Worm (Caenorhabditis elegans) whole organism, young adult: ENCODE results near the gene K09E4.4.
A peak's percentile ranks its signal among the peaks of the same experiment; 100 is the strongest.

Source experiments
- C17E4.6 ChIP-seq: fragments of 200-800 bp; sonication (Bioruptor generic); IDR thresholded peaks from 2 replicates; pipeline ENCODE4 v1.3.6; 2022; ENCODE audit warnings: missing genetic modification reagents, missing genetic modification characterization, missing compliant biosample characterization
- D2030.7 ChIP-seq: fragments of 200-800 bp; sonication (Bioruptor generic); IDR thresholded peaks from 2 replicates; pipeline ENCODE4 v1.3.6; 2022; ENCODE audit warnings: missing genetic modification reagents, missing genetic modification characterization, missing compliant biosample characterization
- F22D6.2 ChIP-seq: sonication (generic microtip); optimal IDR thresholded peaks from 2 replicates; lab custom pipeline; 2016; ENCODE audit warnings: mild to moderate bottlenecking, missing genetic modification characterization, missing compliant biosample characterization
- F23B12.7 ChIP-seq: sonication (generic microtip); optimal IDR thresholded peaks from 2 replicates; lab custom pipeline; 2017; ENCODE audit warnings: missing genetic modification characterization, mild to moderate bottlenecking, missing compliant biosample characterization, antibody characterized with exemption, moderate library complexity; ENCODE audit not compliant: insufficient read depth
- F33H1.4 ChIP-seq: fragments of 200-800 bp; sonication (Bioruptor generic); IDR thresholded peaks from 2 replicates; pipeline ENCODE4 v1.3.6; 2022; ENCODE audit warnings: missing genetic modification reagents, missing genetic modification characterization, missing compliant biosample characterization
- F37B4.10 ChIP-seq: fragments of 200-800 bp; sonication (Bioruptor generic); IDR thresholded peaks from 2 replicates; pipeline ENCODE4 v1.3.6; 2022; ENCODE audit warnings: missing genetic modification characterization, missing compliant biosample characterization
- F52B5.7 ChIP-seq: sonication (generic microtip); optimal IDR thresholded peaks from 2 replicates; lab custom pipeline; 2016; ENCODE audit warnings: mild to moderate bottlenecking, missing genetic modification characterization, missing compliant biosample characterization
- F57C9.4 ChIP-seq: sonication (generic microtip); optimal IDR thresholded peaks from 2 replicates; lab custom pipeline; 2017; ENCODE audit warnings: mild to moderate bottlenecking, missing genetic modification characterization, missing compliant biosample characterization
- K11D2.4 ChIP-seq: fragments of 200-800 bp; sonication (Bioruptor generic); IDR thresholded peaks from 2 replicates; pipeline ENCODE4 v1.3.6; 2022; ENCODE audit warnings: missing genetic modification reagents, missing genetic modification characterization, missing compliant biosample characterization
- K12H6.12 ChIP-seq: fragments of 200-800 bp; sonication (Bioruptor generic); optimal IDR thresholded peaks from 2 replicates; lab custom pipeline; 2018; ENCODE audit warnings: mild to moderate bottlenecking, missing genetic modification characterization, missing compliant biosample characterization
- Y53F4B.3 ChIP-seq: fragments of 200-800 bp; sonication (Bioruptor generic); IDR thresholded peaks from 2 replicates; pipeline ENCODE4 v1.3.6; 2022; ENCODE audit warnings: missing genetic modification reagents, missing genetic modification characterization, missing compliant biosample characterization
- Y56A3A.18 ChIP-seq: fragments of 200-800 bp; sonication (Bioruptor generic); IDR thresholded peaks from 2 replicates; pipeline ENCODE4 v1.3.6; 2022; ENCODE audit warnings: missing genetic modification reagents, missing genetic modification characterization, missing compliant biosample characterization
- Y95B8A.8 ChIP-seq: fragments of 200-800 bp; sonication (Bioruptor generic); IDR thresholded peaks from 2 replicates; pipeline ENCODE4 v1.3.6; 2022; ENCODE audit warnings: missing genetic modification reagents, missing genetic modification characterization, missing compliant biosample characterization
- ZK185.1 ChIP-seq: sonication (generic microtip); optimal IDR thresholded peaks from 2 replicates; lab custom pipeline; 2016; ENCODE audit warnings: mild to moderate bottlenecking, missing genetic modification characterization, missing compliant biosample characterization; ENCODE audit not compliant: poor library complexity, severe bottlenecking
- aptf-2 ChIP-seq: fragments of 200-800 bp; sonication (Bioruptor generic); conservative IDR thresholded peaks from 2 replicates; pipeline ENCODE4 v1.3.6; 2022; ENCODE audit warnings: missing genetic modification reagents, missing genetic modification characterization, missing compliant biosample characterization
- athp-1 ChIP-seq: sonication (generic microtip); optimal IDR thresholded peaks from 2 replicates; lab custom pipeline; 2017; ENCODE audit warnings: mild to moderate bottlenecking, missing genetic modification characterization, missing compliant biosample characterization
- attf-6 ChIP-seq: fragments of 200-800 bp; sonication (Bioruptor generic); IDR thresholded peaks from 2 replicates; pipeline ENCODE4 v1.3.6; 2022; ENCODE audit warnings: missing genetic modification reagents, missing genetic modification characterization, missing compliant biosample characterization
- chd-7 ChIP-seq: sonication (generic microtip); optimal IDR thresholded peaks from 2 replicates; lab custom pipeline; 2016; ENCODE audit warnings: mild to moderate bottlenecking, missing genetic modification characterization, moderate library complexity, missing compliant biosample characterization
- dpff-1 ChIP-seq: sonication (generic microtip); optimal IDR thresholded peaks from 2 replicates; lab custom pipeline; 2017; ENCODE audit warnings: mild to moderate bottlenecking, missing genetic modification characterization, missing compliant biosample characterization
- efl-1 ChIP-seq: fragments of 150-350 bp; optimal IDR thresholded peaks from 2 replicates; lab custom pipeline; 2014; ENCODE audit warnings: missing biosample characterization, missing genetic modification reagents, missing genetic modification characterization
- ets-4 ChIP-seq: fragments of 200-800 bp; sonication (Bioruptor generic); optimal IDR thresholded peaks from 2 replicates; lab custom pipeline; 2018; ENCODE audit warnings: mild to moderate bottlenecking, missing genetic modification characterization, missing compliant biosample characterization
- fkh-3 ChIP-seq: sonication (generic microtip); optimal IDR thresholded peaks from 2 replicates; lab custom pipeline; 2016; ENCODE audit warnings: mild to moderate bottlenecking, missing genetic modification characterization, missing compliant biosample characterization
- gei-17 ChIP-seq: fragments of 200-800 bp; sonication (Bioruptor generic); optimal IDR thresholded peaks from 2 replicates; lab custom pipeline; 2018; ENCODE audit warnings: mild to moderate bottlenecking, missing genetic modification characterization, missing compliant biosample characterization
- hmg-20 ChIP-seq: fragments of 200-800 bp; sonication (Bioruptor generic); IDR thresholded peaks from 2 replicates; pipeline ENCODE4 v1.3.6; 2022; ENCODE audit warnings: missing genetic modification reagents, missing genetic modification characterization, missing compliant biosample characterization
- let-526 ChIP-seq: fragments of 200-800 bp; sonication (Bioruptor generic); IDR thresholded peaks from 2 replicates; pipeline ENCODE4 v1.3.6; 2022; ENCODE audit warnings: missing genetic modification reagents, missing genetic modification characterization, missing compliant biosample characterization
- let-607 ChIP-seq, 2 experiments: fragments of 200-800 bp in 1 of 2; sonication (Bioruptor generic) in 1 of 2; sonication (generic microtip) in 1 of 2; optimal IDR thresholded peaks; 2 replicates each; lab custom pipeline; 2016 to 2018; ENCODE audit warnings: mild to moderate bottlenecking in 2 of 2, missing compliant biosample characterization in 2 of 2, missing genetic modification characterization in 2 of 2, moderate library complexity in 2 of 2, missing genotype in 1 of 2
- lin-26 ChIP-seq: fragments of 200-800 bp; sonication (Bioruptor generic); IDR thresholded peaks from 2 replicates; pipeline ENCODE4 v1.3.6; 2022; ENCODE audit warnings: missing genetic modification reagents, missing genetic modification characterization, missing compliant biosample characterization
- madf-6 ChIP-seq: fragments of 200-800 bp; sonication (Bioruptor generic); IDR thresholded peaks from 2 replicates; pipeline ENCODE4 v1.3.6; 2022; ENCODE audit warnings: missing genetic modification reagents, missing genetic modification characterization, missing compliant biosample characterization
- madf-8 ChIP-seq: fragments of 200-800 bp; sonication (Bioruptor generic); conservative IDR thresholded peaks from 2 replicates; pipeline ENCODE4 v1.3.6; 2022; ENCODE audit warnings: missing genetic modification reagents, missing genetic modification characterization, missing compliant biosample characterization
- mel-28 ChIP-seq: sonication (generic microtip); optimal IDR thresholded peaks from 2 replicates; lab custom pipeline; 2016; ENCODE audit warnings: borderline replicate concordance, mild to moderate bottlenecking, missing genetic modification characterization, missing compliant biosample characterization
- mes-4 ChIP-seq: sonication (generic microtip); optimal IDR thresholded peaks from 2 replicates; lab custom pipeline; 2016; ENCODE audit warnings: missing genotype, missing genetic modification characterization, missing compliant biosample characterization
- nhr-179 ChIP-seq: sonication (generic microtip); optimal IDR thresholded peaks from 2 replicates; lab custom pipeline; 2016; ENCODE audit warnings: mild to moderate bottlenecking, missing genetic modification characterization, missing compliant biosample characterization
- nhr-27 ChIP-seq: fragments of 200-800 bp; sonication (Bioruptor generic); optimal IDR thresholded peaks from 2 replicates; lab custom pipeline; 2018; ENCODE audit warnings: mild to moderate bottlenecking, missing genetic modification characterization, moderate library complexity, missing compliant biosample characterization
- pbrm-1 ChIP-seq: fragments of 200-800 bp; sonication (Bioruptor generic); IDR thresholded peaks from 2 replicates; pipeline ENCODE4 v1.3.6; 2022; ENCODE audit warnings: missing genetic modification reagents, missing genetic modification characterization, missing compliant biosample characterization
- repo-1 ChIP-seq: sonication (generic microtip); optimal IDR thresholded peaks from 2 replicates; lab custom pipeline; 2017; ENCODE audit warnings: mild to moderate bottlenecking, missing genetic modification characterization, missing compliant biosample characterization
- rpc-1 ChIP-seq, 2 experiments: fragments of 150-350 bp in 1 of 2; sonication (generic microtip) in 1 of 2; optimal IDR thresholded peaks; 2 replicates each; lab custom pipeline; 2014 to 2018; ENCODE audit warnings: missing biosample characterization in 1 of 2, missing genetic modification characterization in 1 of 2, missing genetic modification reagents in 1 of 2, missing genotype in 1 of 2
- sdz-38 ChIP-seq: sonication (generic microtip); optimal IDR thresholded peaks from 2 replicates; lab custom pipeline; 2016; ENCODE audit warnings: missing genotype, missing genetic modification characterization, missing compliant biosample characterization
- snpc-1.3 ChIP-seq: sonication (generic microtip); optimal IDR thresholded peaks from 2 replicates; lab custom pipeline; 2017; ENCODE audit warnings: missing genetic modification characterization, mild to moderate bottlenecking, missing compliant biosample characterization, antibody characterized with exemption, moderate library complexity, missing genotype, missing genetic modification reagents; ENCODE audit not compliant: insufficient read depth
- somi-1 ChIP-seq: fragments of 200-800 bp; sonication (Bioruptor generic); optimal IDR thresholded peaks from 2 replicates; lab custom pipeline; 2018; ENCODE audit warnings: mild to moderate bottlenecking, missing genetic modification characterization, missing compliant biosample characterization
- sptf-2 ChIP-seq: fragments of 200-800 bp; sonication (Bioruptor generic); optimal IDR thresholded peaks from 2 replicates; lab custom pipeline; 2018; ENCODE audit warnings: mild to moderate bottlenecking, missing genetic modification characterization, missing compliant biosample characterization
- tlf-1 ChIP-seq: fragments of 200-800 bp; sonication (Bioruptor generic); optimal IDR thresholded peaks from 2 replicates; lab custom pipeline; 2018; ENCODE audit warnings: mild to moderate bottlenecking, missing genetic modification characterization, missing compliant biosample characterization
- unc-130 ChIP-seq: sonication (generic microtip); optimal IDR thresholded peaks from 2 replicates; lab custom pipeline; 2016; ENCODE audit warnings: missing genetic modification reagents, missing genetic modification characterization, missing compliant biosample characterization
- zfh-2 ChIP-seq: fragments of 200-800 bp; sonication (Bioruptor generic); conservative IDR thresholded peaks from 2 replicates; pipeline ENCODE4 v1.3.6; 2022; ENCODE audit warnings: missing genetic modification reagents, missing genetic modification characterization, missing compliant biosample characterization
- zim-3 ChIP-seq: sonication (generic microtip); optimal IDR thresholded peaks from 2 replicates; lab custom pipeline; 2017; ENCODE audit warnings: mild to moderate bottlenecking, missing genetic modification characterization, moderate library complexity, missing compliant biosample characterization
- ztf-25 ChIP-seq: fragments of 200-800 bp; sonication (Bioruptor generic); IDR thresholded peaks from 2 replicates; pipeline ENCODE4 v1.3.6; 2022; ENCODE audit warnings: missing genetic modification reagents, missing genetic modification characterization, missing compliant biosample characterization
- ztf-26 ChIP-seq: sonication (generic microtip); optimal IDR thresholded peaks from 2 replicates; lab custom pipeline; 2017; ENCODE audit warnings: missing genetic modification characterization, missing compliant biosample characterization
- ztf-28 ChIP-seq: fragments of 200-800 bp; sonication (Bioruptor generic); IDR thresholded peaks from 2 replicates; pipeline ENCODE4 v1.3.6; 2022; ENCODE audit warnings: missing genetic modification reagents, missing genetic modification characterization, missing compliant biosample characterization

K09E4.4 gene

ce11 chrII:14155259-14156023, 33.5 kb upstream of the K09E4.4 start, which contains the start of the genes rpl-43 and xrn-2 (continued):
- TF ChIP-seq zim-3 (no peak), C17E4.6 (GFP tag; lab: Robert Waterston, UW) (peak; percentile 65; the same call in 1 of the 2 replicates), K11D2.4 (no peak), ztf-25 (GFP tag; lab: Robert Waterston, UW) (0 out of 2 replicates have a peak, but pooled peaks have one; percentile 45), Y95B8A.8 (GFP tag; lab: Robert Waterston, UW) (peak; percentile 89), let-607 (tag; optimal IDR thresholded peaks at IDR 0.05; lab: Kevin White, UChicago) (no peak), sptf-2 (GFP tag; lab: Kevin White, UChicago) (no peak), unc-130 (GFP tag; lab: Kevin White, UChicago) (peak; percentile 84), F22D6.2 (tag; lab: Kevin White, UChicago) (no peak), F57C9.4 (tag; lab: Kevin White, UChicago) (no peak), Y56A3A.18 (GFP tag; lab: Robert Waterston, UW) (peak; percentile 79), ets-4 (GFP tag; lab: Kevin White, UChicago) (no peak), dpff-1 (tag; lab: Kevin White, UChicago) (peak; percentile 65), snpc-1.3 (tag; lab: Kevin White, UChicago) (peak; percentile 52), zfh-2 (GFP tag; lab: Robert Waterston, UW) (peak; percentile 86), let-526 (GFP tag; lab: Robert Waterston, UW) (no peak), madf-8 (peak; percentile 30), ZK185.1 (tag; lab: Kevin White, UChicago) (no peak), gei-17 (GFP tag; lab: Kevin White, UChicago) (peak; percentile 13), rpc-1 (optimal IDR thresholded peaks at IDR 0.05; lab: Kevin White, UChicago) (no peak), rpc-1 (tag; optimal IDR thresholded peaks at IDR 0.05; lab: Kevin White, UChicago) (no peak), F23B12.7 (tag; lab: Kevin White, UChicago) (no peak), tlf-1 (GFP tag; lab: Kevin White, UChicago) (peak; percentile 72), madf-6 (GFP tag; lab: Robert Waterston, UW) (peak; percentile 87), lin-26 (GFP tag; lab: Robert Waterston, UW) (peak; percentile 77; the same call in 1 of the 2 replicates), mel-28 (tag; lab: Kevin White, UChicago) (no peak), chd-7 (tag; lab: Kevin White, UChicago) (peak; percentile 82), F33H1.4 (GFP tag; lab: Robert Waterston, UW) (peak; percentile 38), fkh-3 (peak; percentile 79), nhr-27 (tag; lab: Kevin White, UChicago) (no peak), ztf-26 (tag; lab: Kevin White, UChicago) (no peak), F37B4.10 (0 out of 2 replicates have a peak, but pooled peaks have one; percentile 84), K12H6.12 (tag; lab: Kevin White, UChicago) (no peak), ztf-28 (GFP tag; lab: Robert Waterston, UW) (no peak), athp-1 (tag; lab: Kevin White, UChicago) (peak; percentile 69), efl-1 (GFP tag; lab: Kevin White, UChicago) (peak; percentile 7), mes-4 (tag; lab: Kevin White, UChicago) (no peak), pbrm-1 (peak; percentile 60), hmg-20 (GFP tag; lab: Robert Waterston, UW) (peak; percentile 76), attf-6 (GFP tag; lab: Robert Waterston, UW) (peak; percentile 87), Y53F4B.3 (no peak), nhr-179 (no peak), F52B5.7 (tag; lab: Kevin White, UChicago) (peak; percentile 69), D2030.7 (peak; percentile 64; the same call in 1 of the 2 replicates), somi-1 (GFP tag; lab: Kevin White, UChicago) (no peak), sdz-38 (tag; lab: Kevin White, UChicago) (no peak), repo-1 (tag; lab: Kevin White, UChicago) (peak; percentile 56), aptf-2 (GFP tag; lab: Robert Waterston, UW) (no peak)
